Worm (Caenorhabditis elegans) whole organism, young adult: ENCODE data around the gene lgc-1.
A peak's percentile ranks its signal among the peaks of the same experiment; 100 is the strongest.

Experiments
- C06A6.2 ChIP-seq: fragments of 200-800 bp; sonication (Bioruptor generic); conservative IDR thresholded peaks from 2 replicates; pipeline ENCODE4 v1.3.6; 2022; ENCODE audit warnings: missing genetic modification characterization, missing compliant biosample characterization
- D2030.7 ChIP-seq: fragments of 200-800 bp; sonication (Bioruptor generic); IDR thresholded peaks from 2 replicates; pipeline ENCODE4 v1.3.6; 2022; ENCODE audit warnings: missing genetic modification reagents, missing genetic modification characterization, missing compliant biosample characterization
- F55B11.4 ChIP-seq: sonication (generic microtip); optimal IDR thresholded peaks from 2 replicates; lab custom pipeline; 2016; ENCODE audit warnings: missing compliant biosample characterization, missing genetic modification characterization, borderline replicate concordance; ENCODE audit not compliant: insufficient read depth
- K11D2.4 ChIP-seq: fragments of 200-800 bp; sonication (Bioruptor generic); IDR thresholded peaks from 2 replicates; pipeline ENCODE4 v1.3.6; 2022; ENCODE audit warnings: missing genetic modification reagents, missing genetic modification characterization, missing compliant biosample characterization
- Y53G8AR.9 ChIP-seq: fragments of 200-800 bp; sonication (Bioruptor generic); conservative IDR thresholded peaks from 2 replicates; pipeline ENCODE4 v1.3.6; 2022; ENCODE audit warnings: missing genetic modification reagents, missing genetic modification characterization, missing compliant biosample characterization
- lin-26 ChIP-seq: fragments of 200-800 bp; sonication (Bioruptor generic); IDR thresholded peaks from 2 replicates; pipeline ENCODE4 v1.3.6; 2022; ENCODE audit warnings: missing genetic modification reagents, missing genetic modification characterization, missing compliant biosample characterization
- nhr-80 ChIP-seq: sonication (generic microtip); optimal IDR thresholded peaks from 2 replicates; lab custom pipeline; 2016; ENCODE audit warnings: missing genetic modification characterization, missing compliant biosample characterization
- snpc-4 ChIP-seq, 5 experiments: fragments of 150-350 bp in 1 of 5; sonication (generic microtip) in 4 of 5; optimal IDR thresholded peaks; 2 replicates each; lab custom pipeline; 2014 to 2018; ENCODE audit warnings: missing genetic modification characterization in 5 of 5, missing biosample characterization in 3 of 5, antibody characterized with exemption in 2 of 5, mild to moderate bottlenecking in 2 of 5, missing compliant biosample characterization in 2 of 5, missing genotype in 2 of 5, moderate library complexity in 2 of 5, missing genetic modification reagents in 1 of 5
- zfh-2 ChIP-seq: fragments of 200-800 bp; sonication (Bioruptor generic); conservative IDR thresholded peaks from 2 replicates; pipeline ENCODE4 v1.3.6; 2022; ENCODE audit warnings: missing genetic modification reagents, missing genetic modification characterization, missing compliant biosample characterization
- ztf-25 ChIP-seq: fragments of 200-800 bp; sonication (Bioruptor generic); IDR thresholded peaks from 2 replicates; pipeline ENCODE4 v1.3.6; 2022; ENCODE audit warnings: missing genetic modification reagents, missing genetic modification characterization, missing compliant biosample characterization

The lgc-1 gene

DNA sequence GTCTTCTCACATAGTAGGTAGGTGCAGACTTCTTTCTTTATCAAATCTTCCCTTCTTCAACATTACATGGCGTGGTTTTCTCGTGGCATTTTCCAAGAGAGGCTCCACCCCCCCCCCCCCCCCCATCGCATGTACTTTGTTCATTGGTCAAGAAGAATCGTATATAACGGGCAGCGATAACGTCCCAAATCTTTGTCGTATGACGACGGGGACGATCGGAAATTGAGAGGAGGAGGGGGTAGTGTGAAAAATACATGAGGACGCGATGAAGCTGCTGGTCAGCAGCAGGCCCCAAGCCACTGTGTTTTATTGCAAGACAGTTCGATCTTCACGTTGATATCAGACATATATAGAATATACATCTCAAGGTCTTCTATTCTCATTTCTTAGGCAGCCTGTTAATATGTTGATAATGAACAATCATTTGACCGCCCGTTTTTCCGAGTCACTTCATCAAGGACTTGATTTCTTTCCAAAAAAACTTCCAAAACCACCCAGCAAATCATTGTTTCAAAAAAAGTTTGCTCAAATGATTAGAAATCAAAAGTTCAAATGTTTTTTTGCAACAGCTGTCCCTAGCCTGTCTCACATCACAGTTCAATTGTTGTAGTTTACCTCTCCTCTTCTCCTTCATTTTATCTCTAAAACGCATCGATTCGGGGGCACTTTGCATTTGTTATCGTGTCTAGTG is 51.8 kb downstream of the lgc-1 start (continued):
- TF ChIP-seq F55B11.4 (tag; lab: Kevin White, UChicago) (no peak), zfh-2 (GFP tag; lab: Robert Waterston, UW) (peak; percentile 65), C06A6.2 (no peak), D2030.7 (GFP tag; lab: Robert Waterston, UW) (no peak), K11D2.4 (0 out of 2 replicates have a peak, but pooled peaks have one; percentile 30), lin-26 (GFP tag; lab: Robert Waterston, UW) (peak; percentile 50; the same call in 1 of the 2 replicates)
- TF ChIP-seq, all 124 proteins: peak for 19

DNA sequence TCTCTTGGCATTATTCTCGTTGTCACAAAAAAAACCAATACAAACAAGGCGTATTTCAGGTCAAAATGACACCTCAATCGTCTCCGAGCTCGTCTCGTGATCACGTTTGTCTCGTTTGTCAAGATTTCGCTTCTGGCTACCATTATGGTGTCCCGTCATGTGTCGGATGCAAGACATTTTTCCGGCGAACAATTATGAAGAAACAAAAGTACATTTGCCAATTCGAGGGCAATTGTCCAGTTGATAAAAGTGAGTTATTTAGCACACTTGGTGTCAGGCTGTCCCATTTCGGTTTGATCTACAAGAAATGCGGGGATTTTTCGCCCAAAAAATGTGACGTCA is 52.3 kb downstream of the lgc-1 start, which contains the start of gene nhr-114:
TSS of gene nhr-114 (plus strand) at position 59 of the 342 bp plus-strand sequence.
- TF ChIP-seq Y53G8AR.9 (GFP tag; lab: Robert Waterston, UW) (0 out of 2 replicates have a peak, but pooled peaks have one; percentile 27), nhr-80 (tag; lab: Kevin White, UChicago) (peak; percentile 26), snpc-4 (GFP tag; optimal IDR thresholded peaks at IDR 0.05; lab: Kevin White, UChicago) (no peak), snpc-4 (tag; optimal IDR thresholded peaks at IDR 0.05; lab: Kevin White, UChicago) (peak in 2 of 4 experiments; percentile 16 to 78), ztf-25 (GFP tag; lab: Robert Waterston, UW) (no peak)
